Fruit fly (Drosophila melanogaster): ENCODE measurements around the gene CG14221.

- TF ChIP-seq Hr39 (GFP tag; optimal IDR thresholded peaks at IDR 0.05), result no peak
- TF ChIP-seq Smox (GFP tag; optimal IDR thresholded peaks at IDR 0.05), result no peak
- TF ChIP-seq Blimp-1 (GFP tag; optimal IDR thresholded peaks at IDR 0.05), result no peak
- no peak for TF ChIP-seq CG32006 (GFP tag; optimal IDR thresholded peaks at IDR 0.05)
- TF ChIP-seq Ets96B (tag; optimal IDR thresholded peaks at IDR 0.05), result no peak
- no peak for TF ChIP-seq dsx (GFP tag; optimal IDR thresholded peaks at IDR 0.05; ENCODE audit: poor library complexity, severe bottlenecking)
These were observed 16.0 kb upstream of the CG14221 start for dm6 chrX:19637002-19637420.
